Worm (Caenorhabditis elegans): ENCODE measurements around the gene comt-2.

ce11 chrV:16459377-16459776, 34.9 kb downstream of the comt-2 start:
- TF ChIP-seq hlh-4 (tag; optimal IDR thresholded peaks at IDR 0.05) (no peak), lin-13 (GFP tag; optimal IDR thresholded peaks at IDR 0.05) (no peak), alr-1 (tag; optimal IDR thresholded peaks at IDR 0.05; ENCODE audit: borderline replicate concordance) (no peak), lin-39 (tag; optimal IDR thresholded peaks at IDR 0.05) (no peak), snpc-4 (tag; optimal IDR thresholded peaks at IDR 0.05) (no peak), unc-130 (tag; optimal IDR thresholded peaks at IDR 0.05) (no peak), fos-1 (tag; optimal IDR thresholded peaks at IDR 0.05) (no peak)
